Worm (Caenorhabditis elegans) whole organism, young adult: ENCODE results near the gene lido-18.

Source experiments
- D2030.7 ChIP-seq: fragments of 200-800 bp; sonication (Bioruptor generic); IDR thresholded peaks from 2 replicates; pipeline ENCODE4 v1.3.6; 2022; ENCODE audit warnings: missing genetic modification reagents, missing genetic modification characterization, missing compliant biosample characterization
- F39B2.1 ChIP-seq: fragments of 200-800 bp; sonication (Bioruptor generic); IDR thresholded peaks from 2 replicates; pipeline ENCODE4 v1.3.6; 2022; ENCODE audit warnings: missing genetic modification reagents, missing genetic modification characterization, missing compliant biosample characterization
- F57A8.1 ChIP-seq: fragments of 200-800 bp; sonication (Bioruptor generic); optimal IDR thresholded peaks from 2 replicates; lab custom pipeline; 2018; ENCODE audit warnings: mild to moderate bottlenecking, missing genetic modification characterization, moderate library complexity, missing compliant biosample characterization
- T26A5.8 ChIP-seq: sonication (generic microtip); optimal IDR thresholded peaks from 2 replicates; lab custom pipeline; 2016; ENCODE audit warnings: missing genetic modification characterization, missing compliant biosample characterization
- Y79H2A.3 ChIP-seq: fragments of 200-800 bp; sonication (Bioruptor generic); conservative IDR thresholded peaks from 2 replicates; pipeline ENCODE4 v1.3.6; 2022; ENCODE audit warnings: missing genetic modification reagents, missing genetic modification characterization, missing compliant biosample characterization
- aptf-2 ChIP-seq: fragments of 200-800 bp; sonication (Bioruptor generic); conservative IDR thresholded peaks from 2 replicates; pipeline ENCODE4 v1.3.6; 2022; ENCODE audit warnings: missing genetic modification reagents, missing genetic modification characterization, missing compliant biosample characterization
- cebp-1 ChIP-seq, 2 experiments: fragments of 200-800 bp in 1 of 2; sonication (Bioruptor generic) in 1 of 2; sonication (generic microtip) in 1 of 2; IDR thresholded peaks in 1 of 2; optimal IDR thresholded peaks in 1 of 2; 2 replicates each; pipeline versions ENCODE4 v1.3.6 to Lab custom; 2017 to 2022; ENCODE audit warnings: missing compliant biosample characterization in 2 of 2, missing genetic modification characterization in 2 of 2, mild to moderate bottlenecking in 1 of 2, missing genetic modification reagents in 1 of 2, moderate library complexity in 1 of 2
- ceh-100 ChIP-seq: fragments of 200-800 bp; sonication (Bioruptor generic); IDR thresholded peaks from 2 replicates; pipeline ENCODE4 v1.3.6; 2022; ENCODE audit warnings: missing genetic modification reagents, missing genetic modification characterization, missing compliant biosample characterization
- ceh-27 ChIP-seq: fragments of 200-800 bp; sonication (Bioruptor generic); optimal IDR thresholded peaks from 2 replicates; lab custom pipeline; 2018; ENCODE audit warnings: mild to moderate bottlenecking, missing genetic modification characterization, moderate library complexity, missing compliant biosample characterization
- die-1 ChIP-seq: sonication (generic microtip); optimal IDR thresholded peaks from 2 replicates; lab custom pipeline; 2016; ENCODE audit warnings: missing genotype, mild to moderate bottlenecking, missing genetic modification characterization, missing compliant biosample characterization
- dox-1 ChIP-seq: fragments of 200-800 bp; sonication (Bioruptor generic); IDR thresholded peaks from 2 replicates; pipeline ENCODE4 v1.3.6; 2022; ENCODE audit warnings: missing genetic modification reagents, missing genetic modification characterization, missing compliant biosample characterization
- dpff-1 ChIP-seq: sonication (generic microtip); optimal IDR thresholded peaks from 2 replicates; lab custom pipeline; 2017; ENCODE audit warnings: mild to moderate bottlenecking, missing genetic modification characterization, missing compliant biosample characterization
- dpl-1 ChIP-seq: fragments of 150-350 bp; optimal IDR thresholded peaks from 2 replicates; lab custom pipeline; 2014; ENCODE audit warnings: missing biosample characterization, missing genetic modification reagents, missing genetic modification characterization
- efl-1 ChIP-seq: fragments of 150-350 bp; optimal IDR thresholded peaks from 2 replicates; lab custom pipeline; 2014; ENCODE audit warnings: missing biosample characterization, missing genetic modification reagents, missing genetic modification characterization
- egl-18 ChIP-seq: fragments of 200-800 bp; sonication (Bioruptor generic); IDR thresholded peaks from 2 replicates; pipeline ENCODE4 v1.3.6; 2022; ENCODE audit warnings: missing genetic modification reagents, missing genetic modification characterization, missing compliant biosample characterization
- egrh-3 ChIP-seq: fragments of 200-800 bp; sonication (Bioruptor generic); IDR thresholded peaks from 2 replicates; pipeline ENCODE4 v1.3.6; 2022; ENCODE audit warnings: missing genetic modification reagents, missing genetic modification characterization, missing compliant biosample characterization
- gei-17 ChIP-seq: fragments of 200-800 bp; sonication (Bioruptor generic); optimal IDR thresholded peaks from 2 replicates; lab custom pipeline; 2018; ENCODE audit warnings: mild to moderate bottlenecking, missing genetic modification characterization, missing compliant biosample characterization
- hmg-1.2 ChIP-seq: fragments of 200-800 bp; sonication (Bioruptor generic); IDR thresholded peaks from 2 replicates; pipeline ENCODE4 v1.3.6; 2022; ENCODE audit warnings: missing genetic modification reagents, missing genetic modification characterization, missing compliant biosample characterization
- hsf-1 ChIP-seq: fragments of 200-800 bp; sonication (Bioruptor generic); IDR thresholded peaks from 2 replicates; pipeline ENCODE4 v1.3.6; 2022; ENCODE audit warnings: missing genetic modification reagents, missing genetic modification characterization, missing compliant biosample characterization
- lin-26 ChIP-seq: fragments of 200-800 bp; sonication (Bioruptor generic); IDR thresholded peaks from 2 replicates; pipeline ENCODE4 v1.3.6; 2022; ENCODE audit warnings: missing genetic modification reagents, missing genetic modification characterization, missing compliant biosample characterization
- lin-40 ChIP-seq: sonication (generic microtip); optimal IDR thresholded peaks from 2 replicates; lab custom pipeline; 2016; ENCODE audit warnings: missing genetic modification characterization, mild to moderate bottlenecking, missing compliant biosample characterization, missing genotype, missing genetic modification reagents
- lsl-1 ChIP-seq: fragments of 200-800 bp; sonication (Bioruptor generic); optimal IDR thresholded peaks from 2 replicates; lab custom pipeline; 2018; ENCODE audit warnings: mild to moderate bottlenecking, missing genetic modification characterization, moderate library complexity, missing compliant biosample characterization
- madf-6 ChIP-seq: fragments of 200-800 bp; sonication (Bioruptor generic); IDR thresholded peaks from 2 replicates; pipeline ENCODE4 v1.3.6; 2022; ENCODE audit warnings: missing genetic modification reagents, missing genetic modification characterization, missing compliant biosample characterization
- nhr-120 ChIP-seq: fragments of 200-800 bp; sonication (Bioruptor generic); IDR thresholded peaks from 2 replicates; pipeline ENCODE4 v1.3.6; 2022; ENCODE audit warnings: missing genetic modification characterization, missing compliant biosample characterization
- rcor-1 ChIP-seq: fragments of 200-800 bp; sonication (Bioruptor generic); IDR thresholded peaks from 2 replicates; pipeline ENCODE4 v1.3.6; 2022; ENCODE audit warnings: missing genetic modification reagents, missing genetic modification characterization, missing compliant biosample characterization
- repo-1 ChIP-seq: sonication (generic microtip); optimal IDR thresholded peaks from 2 replicates; lab custom pipeline; 2017; ENCODE audit warnings: mild to moderate bottlenecking, missing genetic modification characterization, missing compliant biosample characterization
- snpc-1.1 ChIP-seq: sonication (generic microtip); optimal IDR thresholded peaks from 2 replicates; lab custom pipeline; 2017; ENCODE audit warnings: missing genetic modification characterization, mild to moderate bottlenecking, missing compliant biosample characterization, antibody characterized with exemption, moderate library complexity, missing genotype, missing genetic modification reagents; ENCODE audit not compliant: insufficient read depth
- snpc-1.3 ChIP-seq: sonication (generic microtip); optimal IDR thresholded peaks from 2 replicates; lab custom pipeline; 2017; ENCODE audit warnings: missing genetic modification characterization, mild to moderate bottlenecking, missing compliant biosample characterization, antibody characterized with exemption, moderate library complexity, missing genotype, missing genetic modification reagents; ENCODE audit not compliant: insufficient read depth
- tbp1 ChIP-seq: fragments of 200-800 bp; sonication (Bioruptor generic); optimal IDR thresholded peaks from 2 replicates; lab custom pipeline; 2018; ENCODE audit warnings: mild to moderate bottlenecking, missing genetic modification characterization, missing compliant biosample characterization
- xnd-1 ChIP-seq: sonication (generic microtip); optimal IDR thresholded peaks from 2 replicates; lab custom pipeline; 2016; ENCODE audit warnings: missing genotype, missing genetic modification reagents, missing genetic modification characterization, missing compliant biosample characterization
- zfh-2 ChIP-seq: fragments of 200-800 bp; sonication (Bioruptor generic); conservative IDR thresholded peaks from 2 replicates; pipeline ENCODE4 v1.3.6; 2022; ENCODE audit warnings: missing genetic modification reagents, missing genetic modification characterization, missing compliant biosample characterization
- zim-3 ChIP-seq: sonication (generic microtip); optimal IDR thresholded peaks from 2 replicates; lab custom pipeline; 2017; ENCODE audit warnings: mild to moderate bottlenecking, missing genetic modification characterization, moderate library complexity, missing compliant biosample characterization
- ztf-18 ChIP-seq: sonication (generic microtip); optimal IDR thresholded peaks from 2 replicates; lab custom pipeline; 2016; ENCODE audit warnings: missing genotype, mild to moderate bottlenecking, missing genetic modification characterization, missing compliant biosample characterization
- ztf-28 ChIP-seq: fragments of 200-800 bp; sonication (Bioruptor generic); IDR thresholded peaks from 2 replicates; pipeline ENCODE4 v1.3.6; 2022; ENCODE audit warnings: missing genetic modification reagents, missing genetic modification characterization, missing compliant biosample characterization

lido-18 gene

DNA sequence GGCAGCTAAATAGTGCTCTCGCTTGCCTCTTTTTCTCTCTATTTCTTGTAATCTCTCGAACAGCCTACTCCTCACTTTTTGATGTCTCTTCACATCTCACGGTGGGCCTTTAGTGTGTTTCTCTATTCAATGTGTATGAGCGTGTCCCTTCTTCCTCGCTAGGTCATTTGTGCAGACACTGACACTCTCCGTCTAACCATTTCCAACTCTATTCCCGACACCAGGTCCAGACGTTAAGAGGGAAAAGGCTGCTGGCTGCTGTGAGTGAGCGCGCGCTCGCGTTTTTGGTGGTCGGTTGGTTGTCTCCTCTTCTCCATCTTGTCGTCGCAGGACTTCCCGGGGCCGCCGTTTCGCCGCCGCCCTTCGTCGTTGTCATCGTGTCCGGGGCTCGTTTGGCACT, 2.6 kb upstream of the lido-18 start (continued):
- TF ChIP-seq hmg-1.2 (GFP tag; lab: Robert Waterston, UW) = peak; percentile 48; the same call in 1 of the 2 replicates
- TF ChIP-seq F39B2.1 = no peak
- no peak for TF ChIP-seq dpff-1
- no peak for TF ChIP-seq die-1
- TF ChIP-seq lsl-1 = no peak
- peak; percentile 6 for TF ChIP-seq ztf-18 (tag; lab: Kevin White, UChicago)
- TF ChIP-seq, all 124 proteins: peak for 13

DNA sequence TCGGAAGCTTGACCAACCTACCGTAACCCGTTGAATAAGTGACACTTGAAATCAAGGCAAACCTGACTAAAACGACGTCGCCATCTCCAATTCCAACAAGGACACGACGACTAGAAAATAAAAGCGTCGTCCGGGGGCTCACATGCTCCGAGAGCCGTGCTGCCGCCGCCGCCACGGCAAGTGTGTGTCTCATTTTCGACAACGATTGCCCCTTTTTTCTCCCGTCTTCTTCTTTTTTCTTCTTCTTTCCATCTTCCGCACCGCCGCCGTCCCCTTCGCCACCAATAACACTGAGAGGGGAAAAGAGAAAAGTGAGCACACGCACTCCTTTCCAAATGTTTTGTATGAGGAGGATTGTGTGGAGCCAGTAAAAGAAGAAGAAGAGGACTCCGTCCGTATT, 916 bp upstream of the lido-18 start:
- peak; percentile 86 for TF ChIP-seq zfh-2 (GFP tag; lab: Robert Waterston, UW)
- TF ChIP-seq die-1 = no peak
- no peak for TF ChIP-seq tbp1 (GFP tag; lab: Kevin White, UChicago)
- TF ChIP-seq ceh-27 = peak; percentile 23
- TF ChIP-seq dox-1 = no peak

DNA sequence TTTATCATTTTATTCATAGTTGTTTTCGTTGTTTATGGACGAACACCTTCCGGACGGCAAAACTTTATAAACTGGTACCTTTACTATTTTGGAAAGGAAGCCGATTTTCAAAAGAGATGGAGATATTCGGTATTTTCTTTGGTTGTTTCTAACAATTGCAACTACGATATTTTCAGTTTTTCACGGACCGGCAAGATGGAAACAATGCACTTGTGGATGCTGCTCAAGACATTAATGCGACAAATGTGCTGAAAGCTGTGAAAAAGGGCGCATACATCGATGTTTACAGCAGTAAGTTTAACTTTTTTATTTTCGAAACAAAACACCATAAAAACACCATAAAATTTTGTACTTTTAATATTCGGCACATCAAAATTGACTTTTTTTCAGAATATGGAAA, 3.9 kb downstream of the lido-18 start:
- TF ChIP-seq hsf-1 = no peak
- TF ChIP-seq snpc-1.1 (tag; lab: Kevin White, UChicago) = no peak
- no peak for TF ChIP-seq nhr-120 (GFP tag; lab: Robert Waterston, UW)
- TF ChIP-seq tbp1 (GFP tag; lab: Kevin White, UChicago) = no peak
- TF ChIP-seq T26A5.8 (tag; lab: Kevin White, UChicago) = no peak
- no peak for TF ChIP-seq ceh-100
- TF ChIP-seq lin-40 (tag; lab: Kevin White, UChicago) = no peak
- TF ChIP-seq lin-26 (GFP tag; lab: Robert Waterston, UW) = no peak
- no peak for TF ChIP-seq F57A8.1
- TF ChIP-seq egl-18 (GFP tag; lab: Robert Waterston, UW) = no peak
- TF ChIP-seq gei-17 (GFP tag; lab: Kevin White, UChicago) = no peak
- TF ChIP-seq ztf-28 (GFP tag; lab: Robert Waterston, UW) = no peak
- TF ChIP-seq cebp-1 (GFP tag; IDR thresholded peaks at IDR 0.05; lab: Robert Waterston, UW) = no peak
- no peak for TF ChIP-seq cebp-1 (tag; optimal IDR thresholded peaks at IDR 0.05; lab: Kevin White, UChicago)
- no peak for TF ChIP-seq zim-3
- TF ChIP-seq rcor-1 (GFP tag; lab: Robert Waterston, UW) = no peak
- no peak for TF ChIP-seq efl-1 (GFP tag; lab: Kevin White, UChicago)
- TF ChIP-seq snpc-1.3 (tag; lab: Kevin White, UChicago) = no peak

DNA sequence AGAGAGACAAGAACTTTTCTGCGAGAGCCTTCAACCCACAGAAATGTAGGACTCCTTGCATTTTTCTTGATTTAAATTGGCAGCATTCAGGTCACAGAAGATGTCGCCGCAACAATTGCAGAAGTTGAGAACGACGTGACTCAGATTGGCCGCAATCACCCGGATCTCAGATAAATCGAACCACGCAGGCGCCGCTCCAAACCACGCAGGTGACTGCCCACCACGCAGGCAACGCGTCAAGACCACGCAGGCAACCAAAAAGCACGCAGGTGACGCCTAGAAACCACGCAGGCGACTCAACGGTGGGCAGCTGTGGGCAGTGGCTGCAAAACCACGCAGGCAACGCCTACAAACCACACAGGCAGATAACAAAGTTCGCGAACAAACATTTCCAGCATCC, 8.3 kb downstream of the lido-18 start:
- peak; percentile 70 for TF ChIP-seq zfh-2 (GFP tag; lab: Robert Waterston, UW)

DNA sequence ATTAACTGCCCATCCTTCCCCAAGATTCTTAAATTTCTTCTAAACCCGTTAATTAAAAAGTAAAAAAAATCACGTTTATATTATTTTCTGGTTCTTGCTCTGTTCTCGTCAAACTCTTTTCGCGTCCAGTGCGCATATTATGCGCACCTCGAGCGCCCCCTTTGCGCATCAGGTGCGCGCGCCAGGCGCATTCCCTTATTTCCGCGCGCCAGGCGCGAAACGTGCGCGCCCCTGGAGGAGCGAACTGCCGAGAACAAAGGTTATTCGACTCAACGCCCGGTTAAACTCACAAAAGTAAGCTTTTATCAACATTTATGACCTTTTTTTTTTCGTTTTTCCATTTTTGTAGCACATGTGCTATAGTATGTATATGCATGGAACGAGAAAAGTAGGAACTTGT, 10.3 kb downstream of the lido-18 start:
- no peak for TF ChIP-seq Y79H2A.3 (GFP tag; lab: Robert Waterston, UW)
- TF ChIP-seq egl-18 (GFP tag; lab: Robert Waterston, UW) = no peak
- TF ChIP-seq dpl-1 = no peak
- TF ChIP-seq madf-6 = peak; percentile 56
- TF ChIP-seq aptf-2 (GFP tag; lab: Robert Waterston, UW) = 0 out of 2 replicates have a peak, but pooled peaks have one; percentile 13
- TF ChIP-seq efl-1 (GFP tag; lab: Kevin White, UChicago) = peak; percentile 64
- TF ChIP-seq xnd-1 (tag; lab: Kevin White, UChicago) = peak; percentile 9
- TF ChIP-seq repo-1 (tag; lab: Kevin White, UChicago) = no peak
- peak; percentile 77; the same call in 1 of the 2 replicates for TF ChIP-seq zfh-2 (GFP tag; lab: Robert Waterston, UW)
- TF ChIP-seq D2030.7 = no peak
- peak; percentile 62; the same call in 1 of the 2 replicates for TF ChIP-seq egrh-3 (GFP tag; lab: Robert Waterston, UW)
